Worm (Caenorhabditis elegans) whole organism, L4/young adult: ENCODE data around the gene C51E3.9.

Source experiments
- W03F9.2 ChIP-seq: fragments of 150-350 bp; optimal IDR thresholded peaks from 2 replicates; lab custom pipeline; 2014; ENCODE audit warnings: missing biosample characterization, missing genetic modification characterization
- him-1 ChIP-seq: sonication (generic microtip); optimal IDR thresholded peaks from 2 replicates; lab custom pipeline; 2016; ENCODE audit warnings: missing genotype, missing genetic modification reagents, missing genetic modification characterization, missing compliant biosample characterization

DNA sequence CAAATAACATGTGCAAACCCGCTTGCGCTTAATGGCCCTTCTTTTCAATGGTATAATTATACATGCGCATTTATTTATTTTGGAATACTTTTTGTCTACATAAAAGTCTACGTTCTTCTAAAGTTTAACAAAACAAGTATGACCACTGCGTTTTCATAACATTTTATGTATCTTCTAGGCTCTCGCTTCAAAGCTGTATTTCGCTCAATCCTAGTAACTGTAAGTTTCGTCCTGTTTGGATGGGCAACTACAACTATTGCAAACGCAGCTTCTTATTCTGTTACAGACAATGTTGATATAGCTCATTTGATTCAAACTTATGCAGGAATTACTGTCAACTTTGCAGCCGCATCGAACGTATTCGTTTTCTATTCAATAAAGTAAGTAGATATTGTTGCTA lies 4.0 kb downstream of the C51E3.9 start, which contains the start of gene srsx-27:
- no peak for TF ChIP-seq him-1 (tag; lab: Kevin White, UChicago)
- no peak for TF ChIP-seq W03F9.2
